Worm (Caenorhabditis elegans) whole organism, L2 larva: ENCODE data around the gene ZK688.4.
A peak's percentile ranks its signal among the peaks of the same experiment; 100 is the strongest.

Experiments used
- ceh-82 ChIP-seq: fragments of 150-350 bp; optimal IDR thresholded peaks from 2 replicates; lab custom pipeline; 2014; ENCODE audit warnings: missing biosample characterization, missing genetic modification characterization
- lsy-2 ChIP-seq, 2 experiments: fragments of 150-350 bp in 1 of 2; sonication (generic microtip) in 1 of 2; optimal IDR thresholded peaks; 2 replicates each; lab custom pipeline; 2014 to 2017; ENCODE audit warnings: missing biosample characterization in 2 of 2, missing genetic modification characterization in 2 of 2

ce11 chrIII:7861535-7862120, 33.2 kb upstream of the ZK688.4 start, which contains the start of gene snr-5:
- TF ChIP-seq lsy-2 (tag; optimal IDR thresholded peaks at IDR 0.05; lab: Kevin White, UChicago) (peak in 1 of 2 experiments; percentile 59), ceh-82 (tag; lab: Kevin White, UChicago) (no peak)
